Worm (Caenorhabditis elegans): ENCODE results near the gene B0252.3.

- TF ChIP-seq lin-15B (tag; optimal IDR thresholded peaks at IDR 0.05) (no peak), aly-2 (tag; optimal IDR thresholded peaks at IDR 0.05) (no peak), hlh-30 (tag; optimal IDR thresholded peaks at IDR 0.05; ENCODE audit: insufficient read depth) (peak; percentile 57), fkh-10 (GFP tag; optimal IDR thresholded peaks at IDR 0.05) (no peak), hif-1 (tag; optimal IDR thresholded peaks at IDR 0.05) (peak in 1 of 2 experiments; percentile 86), lin-13 (GFP tag; optimal IDR thresholded peaks at IDR 0.05) (no peak), lin-39 (tag; optimal IDR thresholded peaks at IDR 0.05) (no peak), nhr-6 (tag; optimal IDR thresholded peaks at IDR 0.05) (no peak)
Measured at ce11 chrII:6913309-6913708, 5.8 kb upstream of the B0252.3 start, which contains the start of gene cyn-10.
